Worm (Caenorhabditis elegans): ENCODE results near the gene B0454.6.

The B0454.6 gene

ce11 chrII:2997828-2998441, 34.6 kb upstream of the B0454.6 start:
- TF ChIP-seq unc-62 (GFP tag; optimal IDR thresholded peaks at IDR 0.05), result no peak
- TF ChIP-seq ceh-8 (GFP tag; optimal IDR thresholded peaks at IDR 0.05), result no peak
- no peak for TF ChIP-seq nhr-20 (tag; optimal IDR thresholded peaks at IDR 0.05)
- TF ChIP-seq fkh-8 (tag; optimal IDR thresholded peaks at IDR 0.05), result no peak
- TF ChIP-seq nhr-90 (tag; optimal IDR thresholded peaks at IDR 0.05; ENCODE audit: poor library complexity), result no peak
- no peak for TF ChIP-seq hlh-17 (GFP tag; optimal IDR thresholded peaks at IDR 0.05; ENCODE audit: borderline replicate concordance)
- TF ChIP-seq hlh-4 (tag; optimal IDR thresholded peaks at IDR 0.05), result no peak
- TF ChIP-seq sup-37 (GFP tag; optimal IDR thresholded peaks at IDR 0.05), result no peak
- TF ChIP-seq lir-3 (tag; optimal IDR thresholded peaks at IDR 0.05; ENCODE audit: poor library complexity), result no peak
- TF ChIP-seq irx-1 (tag; optimal IDR thresholded peaks at IDR 0.05), result no peak
- no peak for TF ChIP-seq ets-5 (GFP tag; IDR thresholded peaks at IDR 0.05)
- TF ChIP-seq skn-1 (tag; optimal IDR thresholded peaks at IDR 0.05), result no peak
- TF ChIP-seq ama-1 (optimal IDR thresholded peaks at IDR 0.05), result no peak
- TF ChIP-seq lin-39 (tag; optimal IDR thresholded peaks at IDR 0.05), result no peak
- no peak for TF ChIP-seq F16B12.6 (tag; optimal IDR thresholded peaks at IDR 0.05)
- TF ChIP-seq dsc-1 (tag; optimal IDR thresholded peaks at IDR 0.05), result no peak
- TF ChIP-seq isw-1 (GFP tag; IDR thresholded peaks at IDR 0.05), result no peak

ce11 chrII:3000535-3001264, 31.9 kb upstream of the B0454.6 start, which contains the start of gene lido-9:
lido-9 (plus strand) TSS chrII:3000768.
- TF ChIP-seq fkh-4 (tag; optimal IDR thresholded peaks at IDR 0.05; ENCODE audit: borderline replicate concordance) (no peak), snu-23 (GFP tag; optimal IDR thresholded peaks at IDR 0.05) (no peak)

ce11 chrII:3002211-3002610, 30.4 kb upstream of the B0454.6 start, which contains the start of gene lido-10:
lido-10 (plus strand) TSS chrII:3002511.
- no peak for TF ChIP-seq ceh-88 (GFP tag; IDR thresholded peaks at IDR 0.05)
- no peak for TF ChIP-seq C04F5.9 (tag; optimal IDR thresholded peaks at IDR 0.05)
- no peak for TF ChIP-seq nhr-90 (tag; optimal IDR thresholded peaks at IDR 0.05; ENCODE audit: poor library complexity)

DNA sequence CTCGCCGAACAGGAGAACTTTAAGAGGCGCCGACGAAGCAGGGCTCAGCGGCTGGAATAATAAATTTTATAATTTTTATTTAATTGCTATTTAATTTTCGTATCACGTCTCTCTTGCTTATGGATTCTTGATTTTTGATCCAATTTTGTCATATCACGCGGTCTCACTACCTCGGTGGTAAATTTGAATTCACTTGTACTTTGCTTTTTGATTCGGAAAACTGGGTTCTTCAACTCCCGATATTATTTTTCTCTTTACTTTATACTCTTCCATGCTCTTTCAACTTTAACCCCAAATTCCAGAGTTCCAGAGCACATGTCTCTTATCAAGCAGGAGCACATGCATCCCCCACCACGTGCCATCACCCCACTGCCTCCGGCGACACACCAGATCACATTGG, 28.9 kb upstream of the B0454.6 start, which contains the start of gene lido-11:
lido-11 (plus strand) TSS at position 301 of the 400 bp plus-strand sequence.
- no peak for TF ChIP-seq lir-3 (tag; optimal IDR thresholded peaks at IDR 0.05; ENCODE audit: poor library complexity)
- TF ChIP-seq isw-1 (GFP tag; IDR thresholded peaks at IDR 0.05), result no peak
- TF ChIP-seq nhr-11 (tag; optimal IDR thresholded peaks at IDR 0.05), result no peak
- no peak for TF ChIP-seq fkh-4 (tag; optimal IDR thresholded peaks at IDR 0.05; ENCODE audit: borderline replicate concordance)
- no peak for TF ChIP-seq nhr-20 (tag; optimal IDR thresholded peaks at IDR 0.05)
- TF ChIP-seq zip-4 (GFP tag; optimal IDR thresholded peaks at IDR 0.05), result no peak

DNA sequence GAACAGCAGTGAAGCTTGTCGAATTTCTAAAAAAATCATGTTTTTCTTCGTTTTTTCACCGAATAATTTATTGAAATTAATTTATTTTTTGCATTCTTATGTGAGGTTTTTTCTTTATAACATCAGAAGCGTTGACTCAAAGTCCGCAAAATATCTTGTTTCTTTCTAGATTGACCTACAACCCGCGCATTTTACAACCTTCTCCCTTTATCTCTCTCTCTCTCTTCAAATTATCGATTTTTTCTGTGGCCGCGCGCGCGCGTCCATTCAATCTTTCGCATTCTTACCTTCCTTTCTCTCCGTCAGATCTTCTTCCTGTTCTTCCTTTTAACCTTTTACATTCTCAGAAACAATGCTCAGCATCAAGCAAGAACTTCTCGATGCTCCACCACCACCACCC, 27.1 kb upstream of the B0454.6 start, which contains the start of gene lido-12:
lido-12 (plus strand) TSS at position 301 of the 400 bp plus-strand sequence.
- TF ChIP-seq mab-9 (GFP tag; IDR thresholded peaks at IDR 0.05) (no peak), lin-15B (tag; optimal IDR thresholded peaks at IDR 0.05) (no peak), egl-13 (tag; optimal IDR thresholded peaks at IDR 0.05) (no peak), ama-1 (optimal IDR thresholded peaks at IDR 0.05) (no peak), nhr-77 (tag; optimal IDR thresholded peaks at IDR 0.05) (no peak), ztf-4 (tag; optimal IDR thresholded peaks at IDR 0.05) (no peak), ces-1 (GFP tag; optimal IDR thresholded peaks at IDR 0.05) (no peak), unc-86 (tag; optimal IDR thresholded peaks at IDR 0.05) (no peak), hlh-17 (GFP tag; optimal IDR thresholded peaks at IDR 0.05; ENCODE audit: borderline replicate concordance) (no peak), snu-23 (GFP tag; optimal IDR thresholded peaks at IDR 0.05) (no peak), rnt-1 (tag; optimal IDR thresholded peaks at IDR 0.05) (no peak), unc-30 (tag; optimal IDR thresholded peaks at IDR 0.05) (no peak), grh-1 (GFP tag; IDR thresholded peaks at IDR 0.05) (no peak), fos-1 (tag; optimal IDR thresholded peaks at IDR 0.05) (no peak), swsn-7 (tag; optimal IDR thresholded peaks at IDR 0.05) (no peak), alr-1 (tag; optimal IDR thresholded peaks at IDR 0.05; ENCODE audit: borderline replicate concordance) (no peak)

All from whole organism, L1 larva.